Fruit fly (Drosophila melanogaster): Measurements from ENCODE around the gene Hip14.

The Hip14 gene

DNA sequence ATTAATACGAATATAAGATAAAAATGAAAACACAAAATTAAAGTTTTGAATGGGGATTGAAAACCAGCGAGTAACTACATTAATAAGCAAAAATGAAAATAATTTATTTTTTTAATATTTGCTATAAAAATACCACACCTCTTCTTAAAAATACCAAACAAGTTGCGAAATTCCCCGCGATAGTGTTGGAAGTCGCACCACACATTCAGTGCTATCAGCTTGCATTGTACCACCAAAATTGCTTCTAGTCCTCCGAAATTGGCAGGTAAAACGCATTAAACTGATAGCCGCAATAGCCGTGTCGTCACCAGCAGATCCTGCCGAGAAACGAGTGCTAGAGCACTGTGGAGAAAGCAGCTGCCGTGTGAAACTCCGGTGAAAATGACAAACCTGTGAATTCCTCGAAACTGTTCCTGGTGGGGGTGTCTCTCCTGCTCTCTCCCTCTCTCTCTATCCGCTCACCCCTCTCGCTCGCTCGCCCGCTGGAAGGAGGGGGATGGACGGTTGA, at the start of gene Hip14:
Gene Hip14, plus strand, starts transcription at position 198 of the 508 bp plus-strand sequence.
- TF ChIP-seq noc (tag; optimal IDR thresholded peaks at IDR 0.05): no peak

DNA sequence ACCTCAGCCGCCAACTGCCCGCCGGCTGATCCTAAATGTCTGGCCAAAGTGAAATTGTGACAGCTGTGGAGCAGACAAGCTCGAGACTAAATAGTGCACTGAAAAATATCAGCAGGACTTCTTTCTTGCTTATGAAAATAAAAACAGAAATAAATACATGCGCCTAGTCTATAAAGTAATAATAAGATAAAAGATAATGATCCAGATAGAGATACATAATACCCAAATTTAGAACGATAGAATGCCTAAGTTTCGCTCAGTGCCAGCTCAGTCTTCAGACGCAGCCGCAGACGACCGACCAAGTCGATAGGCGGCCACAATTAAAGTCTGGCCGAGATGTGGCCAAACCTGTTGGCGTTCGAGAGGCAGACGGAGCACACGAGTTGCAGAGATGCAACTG, 47.2 kb upstream of the Hip14 start:
- no peak for TF ChIP-seq noc (tag; optimal IDR thresholded peaks at IDR 0.05)

DNA sequence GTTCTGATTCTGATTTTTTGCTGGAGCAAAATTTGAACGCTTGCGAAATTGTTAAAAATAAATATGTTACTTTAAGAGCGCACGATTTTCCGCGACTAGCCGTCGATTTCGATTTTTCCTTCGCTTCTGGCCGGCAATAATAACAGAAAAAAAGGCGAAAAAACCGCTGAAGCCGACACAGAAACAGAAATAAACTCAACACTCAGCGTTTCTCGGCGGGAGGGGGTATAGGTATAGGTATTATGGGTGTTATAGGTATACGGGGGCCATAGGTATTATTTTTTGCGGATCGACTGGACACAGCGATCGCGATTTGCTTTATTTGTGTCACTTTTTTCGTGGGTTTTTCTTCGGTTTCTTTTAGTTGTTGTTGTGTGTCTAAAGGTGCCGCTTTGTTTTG, 35.7 kb upstream of the Hip14 start:
- no peak for TF ChIP-seq noc (tag; optimal IDR thresholded peaks at IDR 0.05)

DNA sequence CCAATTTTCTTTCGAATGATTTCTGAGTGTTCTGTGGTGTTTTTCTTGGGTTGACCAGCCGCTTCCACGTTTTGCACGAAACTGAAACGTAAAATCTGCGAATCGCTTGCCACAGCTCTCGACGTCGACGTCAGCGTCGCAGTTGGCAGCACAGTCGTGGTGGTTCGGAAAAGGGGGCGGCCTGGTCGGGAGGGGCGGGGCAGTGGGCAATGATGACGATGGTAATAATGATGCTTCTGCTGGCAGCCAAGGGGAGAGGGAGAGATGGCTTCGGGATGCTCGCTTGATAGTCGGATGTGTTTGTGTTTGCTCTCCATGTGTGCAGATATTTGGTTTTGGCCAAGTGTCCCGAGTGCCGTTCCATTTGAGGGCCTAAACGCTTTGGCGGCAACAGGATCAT, 35.1 kb upstream of the Hip14 start:
- no peak for TF ChIP-seq noc (tag; optimal IDR thresholded peaks at IDR 0.05)

DNA sequence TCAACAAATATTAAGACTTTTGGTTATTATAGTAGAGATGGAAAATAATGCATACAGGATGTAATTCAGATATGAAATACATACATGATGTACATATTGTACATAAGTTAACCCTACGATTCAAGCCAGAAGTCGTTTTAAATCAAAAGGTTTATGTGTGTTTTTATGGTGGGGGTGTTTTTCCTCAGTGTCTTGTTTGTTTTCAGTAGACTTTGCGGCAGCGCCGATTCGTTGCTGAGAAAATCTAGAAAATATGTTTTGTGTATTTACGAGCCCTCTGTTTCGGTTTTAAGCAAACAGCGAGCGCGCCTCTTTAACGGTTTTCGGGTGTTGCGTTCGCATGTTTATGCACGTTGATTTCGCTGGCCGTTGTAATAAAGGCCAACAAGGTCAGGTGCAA, 34.1 kb upstream of the Hip14 start:
- no peak for TF ChIP-seq noc (tag; optimal IDR thresholded peaks at IDR 0.05)

DNA sequence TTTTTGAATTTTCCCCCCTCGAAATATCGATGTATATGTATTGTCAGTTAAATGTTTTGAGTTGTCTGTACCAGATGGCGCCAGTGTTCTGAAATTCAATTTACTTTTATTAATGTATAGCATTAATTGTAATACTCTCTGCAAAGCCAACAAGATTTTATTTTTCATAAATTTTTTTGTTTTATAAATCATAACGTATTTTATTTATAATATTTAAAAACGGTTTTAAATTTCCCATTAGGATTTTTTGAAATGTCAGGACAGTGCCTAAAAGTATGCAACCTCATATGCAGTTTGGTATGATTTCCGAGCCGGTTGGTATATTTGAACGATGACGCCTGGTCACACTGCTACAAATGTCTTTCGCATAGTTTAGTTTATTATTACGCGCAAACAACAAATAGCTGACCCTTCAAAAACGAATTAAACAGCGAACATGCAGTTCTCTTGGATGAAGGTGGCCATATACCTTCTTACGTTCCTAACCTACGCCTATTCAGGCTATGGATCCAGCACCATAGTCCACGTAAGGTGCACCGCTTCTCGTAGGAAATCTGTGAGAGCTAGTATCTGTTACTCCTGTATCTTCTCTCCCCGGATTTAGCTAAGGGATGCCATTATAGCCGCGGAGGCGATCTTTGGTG, 33.1 kb upstream of the Hip14 start, which contains the start of the genes Pka-C3 and GXIVsPLA2:
Gene Pka-C3, minus strand, starts transcription at position 14 of the 644 bp plus-strand sequence.
Gene GXIVsPLA2, plus strand, starts transcription at position 313 of the 644 bp plus-strand sequence.
- TF ChIP-seq noc (tag; optimal IDR thresholded peaks at IDR 0.05): no peak

DNA sequence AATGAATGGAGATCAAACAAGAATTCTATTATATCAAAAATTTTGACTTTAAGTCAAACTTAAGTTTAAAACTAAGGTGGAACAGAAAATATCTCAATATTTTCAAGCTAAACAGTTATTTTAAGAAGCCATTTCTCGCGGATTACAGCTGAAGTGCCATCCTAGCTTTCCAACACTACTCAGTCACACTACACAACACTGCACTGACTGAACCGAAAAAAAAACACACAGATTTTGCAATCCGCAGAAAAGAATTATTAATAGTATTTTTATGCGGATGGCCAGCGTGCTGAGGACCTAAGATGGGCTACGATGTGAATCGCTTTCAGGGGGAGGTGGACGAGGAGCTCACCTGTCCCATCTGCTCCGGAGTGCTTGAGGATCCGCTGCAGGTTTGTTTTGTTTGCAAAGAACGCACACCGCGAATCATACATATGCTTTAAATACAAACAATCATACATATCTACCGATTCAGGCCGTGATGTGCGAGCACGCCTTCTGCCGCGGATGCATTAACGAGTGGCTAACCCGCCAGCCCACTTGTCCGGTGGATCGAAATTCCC, 31.5 kb upstream of the Hip14 start, which contains the start of gene elgi:
Gene elgi, plus strand, starts transcription at position 103 of the 563 bp plus-strand sequence.
- TF ChIP-seq noc (tag; optimal IDR thresholded peaks at IDR 0.05): peak; percentile 59

DNA sequence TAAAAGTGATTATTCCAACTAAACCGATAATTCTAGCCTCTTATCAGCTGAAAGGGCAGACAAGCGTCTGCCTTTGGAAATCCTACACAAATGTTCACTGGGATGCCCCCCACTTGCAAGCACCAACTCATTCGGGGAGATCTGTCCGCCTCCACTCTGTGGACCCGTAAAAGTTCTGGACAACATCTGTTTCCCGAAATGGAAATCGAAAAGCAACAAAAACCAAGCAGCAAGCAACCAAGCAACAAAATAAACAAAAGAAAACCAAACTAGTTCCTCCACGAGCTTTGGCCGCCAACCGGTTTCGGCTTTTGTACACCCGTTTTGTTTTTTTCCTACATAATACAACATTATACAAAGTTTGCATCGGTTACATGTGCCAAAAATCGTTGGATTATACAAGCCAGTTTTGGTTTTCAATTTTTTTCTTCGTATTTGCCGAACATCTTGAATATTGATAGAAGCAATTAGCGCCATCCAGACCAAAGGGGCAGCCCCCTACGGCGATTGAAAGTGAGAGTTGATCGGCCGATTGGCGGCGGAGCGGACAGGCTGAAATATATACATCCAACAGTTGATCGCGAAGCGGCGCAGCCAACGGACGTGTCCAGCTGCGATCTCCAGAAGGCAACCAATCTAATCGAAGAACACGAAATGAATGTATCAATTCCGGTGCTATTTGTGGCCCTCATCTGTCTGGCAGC, 29.3 kb upstream of the Hip14 start, which contains the start of gene CG17032:
Gene CG17032, plus strand, starts transcription at position 232 of the 704 bp plus-strand sequence.
- peak; percentile 65 for TF ChIP-seq noc (tag; optimal IDR thresholded peaks at IDR 0.05)

DNA sequence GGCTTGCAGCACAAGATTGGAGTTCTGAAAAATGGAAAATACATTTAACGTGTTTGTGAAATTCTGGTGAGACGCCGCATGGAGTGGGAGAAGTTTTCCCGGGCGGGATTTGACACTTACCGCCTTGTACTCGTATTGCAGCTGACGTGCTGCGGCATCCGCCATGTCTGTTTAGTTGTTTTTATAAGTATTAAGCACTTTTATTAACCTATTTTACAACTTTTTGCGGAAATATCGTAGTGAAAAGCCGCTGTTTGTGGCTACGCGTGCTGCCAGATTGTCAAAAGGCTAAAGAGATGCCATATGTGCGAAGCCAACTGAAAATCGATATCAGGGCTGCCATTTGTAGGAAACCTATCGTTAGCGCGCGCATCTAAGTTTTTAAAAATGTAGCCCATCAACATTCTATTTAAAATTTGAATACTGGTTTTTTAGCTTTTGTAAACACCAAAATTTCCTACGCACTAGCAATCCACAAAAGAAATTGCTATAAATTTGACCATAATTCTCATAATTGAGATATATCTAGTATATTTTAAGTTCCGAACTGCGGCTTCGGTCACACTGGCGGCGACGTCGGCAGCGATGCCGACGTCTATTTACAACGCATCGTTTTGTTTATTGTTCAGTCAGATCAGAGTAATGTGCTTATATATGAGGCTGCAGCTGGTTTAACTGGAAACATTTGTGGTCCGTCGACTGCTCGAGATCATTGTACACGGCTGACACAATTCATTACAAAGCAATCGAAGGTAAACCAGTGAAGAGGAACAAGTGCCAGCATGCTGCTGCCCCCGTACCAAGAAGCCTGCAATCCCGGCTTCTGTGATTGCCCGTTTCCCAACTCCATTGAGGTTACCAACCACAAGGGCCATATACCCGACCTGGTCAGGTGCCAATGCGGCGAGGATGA, 20.2 kb upstream of the Hip14 start, which contains the start of the genes Brr2 and CG10516:
Gene Brr2, minus strand, starts transcription at position 285 of the 913 bp plus-strand sequence.
Gene CG10516, plus strand, starts transcription at position 617 of the 913 bp plus-strand sequence.
- no peak for TF ChIP-seq noc (tag; optimal IDR thresholded peaks at IDR 0.05)

DNA sequence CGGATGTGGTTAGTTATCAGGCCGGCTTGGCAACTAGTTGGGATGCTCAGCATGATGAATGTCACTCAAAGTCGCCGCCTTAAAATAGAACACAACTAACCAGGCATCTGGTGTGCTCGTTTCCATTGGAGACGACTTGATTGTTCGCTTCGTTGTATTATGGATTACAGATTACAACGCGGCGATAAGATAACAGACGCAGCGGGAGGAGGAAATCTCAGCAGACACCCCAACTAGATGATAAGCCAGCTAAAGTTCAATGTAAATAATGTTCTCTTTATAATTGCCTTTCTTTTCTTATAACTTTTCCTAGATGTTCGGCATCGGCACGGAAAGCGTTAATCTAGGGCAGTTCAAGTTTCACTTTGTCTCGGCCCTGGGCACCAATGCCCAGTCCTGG, 19.4 kb upstream of the Hip14 start:
- no peak for TF ChIP-seq noc (tag; optimal IDR thresholded peaks at IDR 0.05)

DNA sequence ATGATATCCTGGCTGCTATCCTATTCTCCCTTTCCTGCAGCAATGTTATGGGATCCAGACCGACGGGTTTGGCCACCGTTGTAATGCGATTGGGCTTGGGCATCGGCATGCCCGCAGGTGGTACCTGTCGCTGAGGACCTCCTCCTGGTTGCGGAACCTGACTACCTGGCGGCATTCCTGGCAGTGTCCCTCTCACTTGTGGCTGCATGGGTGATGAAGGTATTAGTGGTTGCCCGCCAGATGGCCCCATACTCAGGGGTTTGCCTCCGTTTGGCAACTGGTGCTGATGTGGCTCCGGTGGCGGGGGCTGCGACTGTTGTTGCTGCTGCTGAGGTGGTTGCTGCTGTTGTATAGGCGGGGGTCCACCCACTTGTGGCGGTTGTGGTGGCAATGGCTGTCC, 13.9 kb upstream of the Hip14 start:
- no peak for TF ChIP-seq noc (tag; optimal IDR thresholded peaks at IDR 0.05)

DNA sequence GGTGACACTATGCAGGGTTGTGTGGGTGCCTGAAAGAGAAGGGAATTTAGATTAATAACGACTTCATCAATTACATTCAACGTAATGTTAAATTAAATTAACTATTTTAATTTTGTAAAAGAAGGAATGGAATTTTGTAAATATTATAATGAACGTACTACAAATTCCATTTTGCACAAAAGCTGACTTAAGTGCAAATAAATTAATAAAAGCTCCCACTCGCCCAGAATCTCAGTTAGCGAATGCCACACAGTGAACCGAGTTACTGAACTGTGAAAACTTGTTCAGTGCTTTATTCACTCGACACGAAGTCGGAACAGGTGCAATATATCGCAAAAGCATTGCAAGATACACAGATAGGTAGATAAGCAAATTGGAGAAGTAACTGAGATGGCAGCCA, 13.0 kb upstream of the Hip14 start, which contains the start of gene CG17026:
Gene CG17026, plus strand, starts transcription at position 301 of the 400 bp plus-strand sequence.
- no peak for TF ChIP-seq noc (tag; optimal IDR thresholded peaks at IDR 0.05)

DNA sequence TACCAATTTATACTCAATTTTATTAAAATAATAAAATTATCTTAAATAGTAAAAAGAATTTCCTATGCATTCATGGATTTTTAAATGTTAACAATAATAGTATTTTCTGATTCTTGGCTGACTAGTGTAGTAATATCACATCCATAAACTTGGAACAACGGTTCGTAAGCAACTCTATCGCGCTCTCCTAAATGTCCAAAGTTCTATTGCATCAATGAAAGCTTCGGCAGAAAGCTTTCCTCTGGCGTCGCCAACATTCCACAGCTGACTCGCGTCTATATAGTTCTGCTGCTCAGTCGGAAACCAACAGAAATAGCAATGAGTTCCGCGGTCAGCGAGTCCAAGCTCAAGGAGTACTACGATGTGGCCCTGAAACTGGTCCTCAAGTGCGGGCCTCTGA, 11.3 kb upstream of the Hip14 start, which contains the start of gene CG17029:
Gene CG17029, plus strand, starts transcription at position 113 of the 400 bp plus-strand sequence.
- no peak for TF ChIP-seq noc (tag; optimal IDR thresholded peaks at IDR 0.05)

DNA sequence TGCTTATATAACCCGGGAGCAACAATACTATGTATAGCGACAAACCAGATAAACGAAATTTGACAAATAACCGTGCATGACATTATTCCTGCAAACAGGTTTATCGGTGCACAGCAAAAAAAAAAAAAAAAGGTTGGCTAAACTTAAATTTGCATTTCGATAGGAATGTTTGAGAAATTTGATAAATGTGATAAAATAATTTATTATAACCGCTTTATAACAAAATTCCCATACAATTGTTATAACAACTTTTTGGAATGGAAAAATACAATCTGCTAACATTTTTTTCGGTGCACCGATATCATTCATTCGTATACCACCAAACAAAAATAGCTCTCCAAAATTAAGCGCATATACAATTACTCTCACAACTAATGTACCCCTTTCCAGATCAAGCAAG, 10.5 kb upstream of the Hip14 start:
- peak; percentile 20 for TF ChIP-seq noc (tag; optimal IDR thresholded peaks at IDR 0.05)

DNA sequence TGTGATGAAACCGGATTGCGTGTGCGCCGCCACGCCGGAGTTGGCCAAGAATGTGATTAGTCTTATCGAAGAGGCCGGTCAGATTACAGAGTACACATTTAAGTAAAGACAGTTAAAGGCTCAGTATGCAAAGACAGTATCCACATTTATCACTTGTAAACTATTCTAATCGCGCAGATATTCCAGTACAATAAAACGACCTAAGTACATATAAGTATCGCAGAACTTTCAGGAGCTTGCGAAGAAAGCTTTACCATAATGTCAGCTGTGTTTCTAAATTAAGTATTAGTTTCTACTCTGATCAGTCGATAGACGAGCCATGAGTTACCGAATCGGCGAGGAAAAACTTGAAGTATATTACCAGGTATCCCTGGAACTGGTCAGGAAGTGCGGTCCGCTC, 9.8 kb upstream of the Hip14 start, which contains the start of gene CG17028:
Gene CG17028, plus strand, starts transcription at position 301 of the 400 bp plus-strand sequence.
- TF ChIP-seq noc (tag; optimal IDR thresholded peaks at IDR 0.05): no peak
